Fruit fly (Drosophila melanogaster): Measurements from ENCODE around the gene CAH5.

- peak; percentile 29 to 34 for TF ChIP-seq CTCF (optimal IDR thresholded peaks at IDR 0.05)
- TF ChIP-seq CG8478 (optimal IDR thresholded peaks at IDR 0.05), result no peak
These were observed 49.2 kb upstream of the CAH5 start, which contains the start of the genes Zwilch and CG1542 for dm6 chr3R:31213227-31213626.

All from S2 (cell line).